Worm (Caenorhabditis elegans): ENCODE measurements around the gene F47C12.7.

F47C12.7 gene

ce11 chrIV:4013621-4014020, 18.3 kb upstream of the F47C12.7 start:
- no peak for TF ChIP-seq ref-1 (GFP tag; conservative IDR thresholded peaks at IDR 0.05)
- TF ChIP-seq med-1 (GFP tag; optimal IDR thresholded peaks at IDR 0.05; ENCODE audit: insufficient read depth) = no peak
- TF ChIP-seq ztf-23 (GFP tag; IDR thresholded peaks at IDR 0.05) = no peak
- TF ChIP-seq ztf-29 (GFP tag; IDR thresholded peaks at IDR 0.05) = no peak
- TF ChIP-seq tab-1 (GFP tag; IDR thresholded peaks at IDR 0.05) = no peak
- no peak for TF ChIP-seq flt-1 (GFP tag; IDR thresholded peaks at IDR 0.05)
- no peak for TF ChIP-seq cog-1 (tag; optimal IDR thresholded peaks at IDR 0.05)
- TF ChIP-seq klf-2 (GFP tag; conservative IDR thresholded peaks at IDR 0.05) = no peak
- TF ChIP-seq T22C8.4 (GFP tag; IDR thresholded peaks at IDR 0.05) = no peak

DNA sequence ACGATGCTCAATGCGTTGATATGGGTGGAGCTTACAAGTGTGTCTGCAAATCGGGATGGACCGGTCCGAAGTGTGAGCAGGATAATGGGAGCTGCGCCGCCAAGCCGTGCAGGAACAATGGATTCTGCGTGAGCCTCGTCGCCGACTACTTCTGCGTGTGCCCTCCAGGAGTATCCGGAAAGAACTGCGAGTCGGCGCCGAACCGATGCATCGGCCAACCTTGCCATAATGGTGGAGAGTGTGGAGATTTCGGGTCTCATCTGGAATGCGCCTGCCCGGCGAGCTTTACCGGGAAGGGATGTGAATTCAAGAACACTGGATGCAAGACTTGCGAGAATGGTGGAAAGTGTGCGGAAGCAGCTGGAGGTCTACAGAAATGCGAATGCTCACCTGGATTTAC, 14.6 kb upstream of the F47C12.7 start:
- TF ChIP-seq T22C8.4 (GFP tag; IDR thresholded peaks at IDR 0.05) (no peak), klf-2 (GFP tag; conservative IDR thresholded peaks at IDR 0.05) (no peak), med-1 (GFP tag; optimal IDR thresholded peaks at IDR 0.05; ENCODE audit: insufficient read depth) (no peak), ztf-29 (GFP tag; IDR thresholded peaks at IDR 0.05) (no peak), ref-1 (GFP tag; conservative IDR thresholded peaks at IDR 0.05) (no peak), cog-1 (tag; optimal IDR thresholded peaks at IDR 0.05) (no peak), tab-1 (GFP tag; IDR thresholded peaks at IDR 0.05) (no peak), ztf-23 (GFP tag; IDR thresholded peaks at IDR 0.05) (no peak), flt-1 (GFP tag; IDR thresholded peaks at IDR 0.05) (no peak)

ce11 chrIV:4008440-4008839, 13.2 kb upstream of the F47C12.7 start:
- TF ChIP-seq ztf-23 (GFP tag; IDR thresholded peaks at IDR 0.05) (no peak), tab-1 (GFP tag; IDR thresholded peaks at IDR 0.05) (no peak), ref-1 (GFP tag; conservative IDR thresholded peaks at IDR 0.05) (no peak), cog-1 (tag; optimal IDR thresholded peaks at IDR 0.05) (no peak), klf-2 (GFP tag; conservative IDR thresholded peaks at IDR 0.05) (no peak), med-1 (GFP tag; optimal IDR thresholded peaks at IDR 0.05; ENCODE audit: insufficient read depth) (no peak), ztf-29 (GFP tag; IDR thresholded peaks at IDR 0.05) (no peak), flt-1 (GFP tag; IDR thresholded peaks at IDR 0.05) (no peak), T22C8.4 (GFP tag; IDR thresholded peaks at IDR 0.05) (no peak)

- TF ChIP-seq ztf-23 (GFP tag; IDR thresholded peaks at IDR 0.05) (peak; percentile 14; the same call in 1 of the 2 replicates), klf-2 (GFP tag; conservative IDR thresholded peaks at IDR 0.05) (no peak)
Measured at ce11 chrIV:4007697-4008096, 12.4 kb upstream of the F47C12.7 start, which contains the start of gene W02C12.2. W02C12.2 (minus strand) TSS chrIV:4007973.

DNA sequence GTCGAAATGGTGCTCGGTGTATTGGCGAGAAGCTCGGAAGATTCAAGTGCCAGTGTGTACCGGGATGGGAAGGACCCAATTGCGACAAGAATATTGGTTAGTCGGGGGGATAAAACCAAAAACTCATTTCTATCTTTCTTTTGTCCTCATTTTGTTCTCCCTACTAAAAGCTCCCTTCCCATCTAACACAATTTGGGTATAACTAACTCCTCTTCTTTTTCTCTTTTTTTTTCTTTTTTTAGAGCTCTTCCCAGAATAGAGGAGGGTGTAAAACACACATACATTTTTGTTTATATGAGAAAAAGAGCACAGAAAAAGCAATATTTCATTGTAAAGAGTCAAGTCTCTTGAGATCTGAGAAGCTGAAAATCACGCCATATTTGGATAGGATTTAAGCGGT, 9.9 kb upstream of the F47C12.7 start:
- TF ChIP-seq flt-1 (GFP tag; IDR thresholded peaks at IDR 0.05) = no peak
- TF ChIP-seq med-1 (GFP tag; optimal IDR thresholded peaks at IDR 0.05; ENCODE audit: insufficient read depth) = no peak
- no peak for TF ChIP-seq ztf-29 (GFP tag; IDR thresholded peaks at IDR 0.05)
- TF ChIP-seq klf-2 (GFP tag; conservative IDR thresholded peaks at IDR 0.05) = no peak
- no peak for TF ChIP-seq T22C8.4 (GFP tag; IDR thresholded peaks at IDR 0.05)
- TF ChIP-seq ref-1 (GFP tag; conservative IDR thresholded peaks at IDR 0.05) = no peak

- TF ChIP-seq klf-2 (GFP tag; conservative IDR thresholded peaks at IDR 0.05) = no peak
- no peak for TF ChIP-seq med-1 (GFP tag; optimal IDR thresholded peaks at IDR 0.05; ENCODE audit: insufficient read depth)
- no peak for TF ChIP-seq T22C8.4 (GFP tag; IDR thresholded peaks at IDR 0.05)
- TF ChIP-seq ztf-29 (GFP tag; IDR thresholded peaks at IDR 0.05) = no peak
- no peak for TF ChIP-seq flt-1 (GFP tag; IDR thresholded peaks at IDR 0.05)
- no peak for TF ChIP-seq cog-1 (tag; optimal IDR thresholded peaks at IDR 0.05)
- no peak for TF ChIP-seq ztf-23 (GFP tag; IDR thresholded peaks at IDR 0.05)
- no peak for TF ChIP-seq tab-1 (GFP tag; IDR thresholded peaks at IDR 0.05)
- TF ChIP-seq ref-1 (GFP tag; conservative IDR thresholded peaks at IDR 0.05) = no peak
Measured at ce11 chrIV:4004221-4004620, 8.9 kb upstream of the F47C12.7 start.

DNA sequence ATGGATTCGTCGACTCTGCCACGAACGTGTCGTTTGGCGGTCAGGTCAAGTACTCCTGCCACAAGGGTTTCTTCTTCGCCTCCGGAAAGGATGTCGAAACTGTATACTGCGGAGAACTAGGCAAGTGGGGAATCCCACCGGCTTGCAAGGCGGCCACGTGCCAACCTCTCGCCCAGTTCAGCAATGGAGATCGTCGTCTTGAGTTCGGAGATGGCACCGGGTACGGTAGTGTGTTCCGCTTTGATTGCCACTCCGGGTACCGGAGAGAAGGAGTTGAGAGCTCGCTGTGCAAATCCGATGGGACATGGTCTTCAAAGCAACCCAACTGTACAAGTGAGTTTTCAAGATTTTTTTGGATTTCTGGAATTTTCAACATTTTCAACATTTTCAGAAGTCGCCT, 4.4 kb upstream of the F47C12.7 start:
- TF ChIP-seq tab-1 (GFP tag; IDR thresholded peaks at IDR 0.05) = no peak

ce11 chrIV:3998517-3998916, 3.2 kb upstream of the F47C12.7 start, which contains the start of gene F47C12.8:
F47C12.8 (minus strand) TSS chrIV:3998617.
- no peak for TF ChIP-seq tab-1 (GFP tag; IDR thresholded peaks at IDR 0.05)
- TF ChIP-seq ref-1 (GFP tag; conservative IDR thresholded peaks at IDR 0.05) = no peak
- no peak for TF ChIP-seq cog-1 (tag; optimal IDR thresholded peaks at IDR 0.05)
- TF ChIP-seq med-1 (GFP tag; optimal IDR thresholded peaks at IDR 0.05; ENCODE audit: insufficient read depth) = no peak
- no peak for TF ChIP-seq ztf-23 (GFP tag; IDR thresholded peaks at IDR 0.05)
- no peak for TF ChIP-seq T22C8.4 (GFP tag; IDR thresholded peaks at IDR 0.05)
- no peak for TF ChIP-seq ztf-29 (GFP tag; IDR thresholded peaks at IDR 0.05)
- no peak for TF ChIP-seq klf-2 (GFP tag; conservative IDR thresholded peaks at IDR 0.05)

DNA sequence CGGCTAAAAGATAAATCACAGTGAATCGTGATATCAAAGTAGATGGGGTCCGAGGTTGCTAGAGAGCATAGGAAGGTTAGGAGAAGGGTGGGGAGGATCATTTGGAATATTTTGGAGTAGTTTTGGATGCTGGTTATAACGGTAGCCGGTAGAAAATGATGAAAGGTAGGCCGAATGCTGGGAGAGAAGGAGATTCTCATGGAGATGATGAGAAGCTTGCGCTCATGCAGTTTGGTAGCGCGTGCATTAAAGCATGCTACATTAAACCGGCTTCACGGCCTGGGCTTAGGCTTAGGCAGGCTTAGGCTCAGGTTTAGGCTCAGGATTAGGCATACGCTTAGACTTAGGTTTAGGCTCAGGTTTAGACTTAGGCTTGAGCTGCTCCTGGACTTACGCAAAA, 966 bp downstream of the F47C12.7 start, which contains the start of gene F47C12.13:
TSS of gene F47C12.13 (minus strand) at position 101 of the 400 bp plus-strand sequence.
- TF ChIP-seq ztf-23 (GFP tag; IDR thresholded peaks at IDR 0.05) (no peak), T22C8.4 (GFP tag; IDR thresholded peaks at IDR 0.05) (no peak), ztf-29 (GFP tag; IDR thresholded peaks at IDR 0.05) (no peak), ref-1 (GFP tag; conservative IDR thresholded peaks at IDR 0.05) (no peak), tab-1 (GFP tag; IDR thresholded peaks at IDR 0.05) (no peak), med-1 (GFP tag; optimal IDR thresholded peaks at IDR 0.05; ENCODE audit: insufficient read depth) (no peak), flt-1 (GFP tag; IDR thresholded peaks at IDR 0.05) (no peak), cog-1 (tag; optimal IDR thresholded peaks at IDR 0.05) (no peak), klf-2 (GFP tag; conservative IDR thresholded peaks at IDR 0.05) (no peak)

DNA sequence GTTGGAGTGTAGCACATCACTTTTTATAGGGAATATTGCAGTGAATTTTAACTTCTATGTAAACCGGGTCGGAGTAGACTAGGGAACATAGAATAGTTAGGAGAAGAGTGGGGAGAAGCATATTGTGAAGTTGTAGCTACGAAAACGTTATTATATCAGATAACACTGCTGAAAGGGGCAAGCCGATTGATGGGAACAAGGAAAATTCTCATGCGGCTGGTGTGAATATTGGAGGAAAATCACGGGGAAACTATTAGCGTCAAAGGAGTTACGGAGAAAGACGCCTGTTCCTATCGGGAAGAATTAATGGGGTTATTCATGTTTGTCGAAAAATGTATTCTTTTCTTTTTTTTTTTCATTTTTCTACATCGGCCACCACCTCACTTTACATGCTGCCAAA, 2.0 kb downstream of the F47C12.7 start, which contains the start of gene F47C12.6:
TSS of gene F47C12.6 (minus strand) at position 101 of the 400 bp plus-strand sequence.
- no peak for TF ChIP-seq T22C8.4 (GFP tag; IDR thresholded peaks at IDR 0.05)
- no peak for TF ChIP-seq med-1 (GFP tag; optimal IDR thresholded peaks at IDR 0.05; ENCODE audit: insufficient read depth)
- TF ChIP-seq flt-1 (GFP tag; IDR thresholded peaks at IDR 0.05) = no peak
- TF ChIP-seq cog-1 (tag; optimal IDR thresholded peaks at IDR 0.05) = no peak
- TF ChIP-seq tab-1 (GFP tag; IDR thresholded peaks at IDR 0.05) = no peak
- no peak for TF ChIP-seq klf-2 (GFP tag; conservative IDR thresholded peaks at IDR 0.05)
- TF ChIP-seq ref-1 (GFP tag; conservative IDR thresholded peaks at IDR 0.05) = no peak
- TF ChIP-seq ztf-29 (GFP tag; IDR thresholded peaks at IDR 0.05) = no peak
- TF ChIP-seq ztf-23 (GFP tag; IDR thresholded peaks at IDR 0.05) = no peak

Measured in whole organism, midembryonic.